Worm (Caenorhabditis elegans) whole organism, mixed stage, embryonic: ENCODE measurements around the gene Y110A2AL.3.

Experiments used
- M03D4.4 ChIP-seq: sonication (generic microtip); optimal IDR thresholded peaks from 2 replicates; lab custom pipeline; 2017; ENCODE audit warnings: mild to moderate bottlenecking, missing genetic modification characterization, missing compliant biosample characterization
- bed-3 ChIP-seq: fragments of 200-800 bp; sonication (Bioruptor generic); optimal IDR thresholded peaks from 3 replicates; lab custom pipeline; 2018; ENCODE audit warnings: mild to moderate bottlenecking, missing genetic modification characterization, moderate library complexity, missing compliant biosample characterization
- blmp-1 ChIP-seq: fragments of 150-350 bp; optimal IDR thresholded peaks from 2 replicates; lab custom pipeline; 2014; ENCODE audit warnings: missing biosample characterization, missing genetic modification characterization
- ceh-39 ChIP-seq: fragments of 150-350 bp; optimal IDR thresholded peaks from 2 replicates; lab custom pipeline; 2014; ENCODE audit warnings: missing biosample characterization, missing genetic modification characterization
- ceh-43 ChIP-seq: fragments of 200-800 bp; sonication (Bioruptor generic); optimal IDR thresholded peaks from 2 replicates; lab custom pipeline; 2018; ENCODE audit warnings: mild to moderate bottlenecking, missing genetic modification characterization, moderate library complexity, missing compliant biosample characterization
- ceh-83 ChIP-seq: fragments of 200-800 bp; sonication (Bioruptor generic); optimal IDR thresholded peaks from 2 replicates; lab custom pipeline; 2018; ENCODE audit warnings: mild to moderate bottlenecking, missing genetic modification characterization, missing compliant biosample characterization
- ces-1 ChIP-seq: fragments of 150-350 bp; optimal IDR thresholded peaks from 2 replicates; lab custom pipeline; 2014; ENCODE audit warnings: missing biosample characterization, missing genetic modification reagents, missing genetic modification characterization
- cnd-1 ChIP-seq: fragments of 200-800 bp; sonication (Bioruptor generic); optimal IDR thresholded peaks from 2 replicates; lab custom pipeline; 2018; ENCODE audit warnings: mild to moderate bottlenecking, missing genetic modification characterization, missing compliant biosample characterization
- drap-1 ChIP-seq: fragments of 200-800 bp; sonication (Bioruptor generic); optimal IDR thresholded peaks from 3 replicates; lab custom pipeline; 2018; ENCODE audit warnings: mild to moderate bottlenecking, missing genetic modification characterization, missing compliant biosample characterization
- elt-1 ChIP-seq: sonication (generic microtip); optimal IDR thresholded peaks from 2 replicates; lab custom pipeline; 2017; ENCODE audit warnings: missing genetic modification characterization, mild to moderate bottlenecking, missing compliant biosample characterization, antibody characterized with exemption, moderate library complexity, borderline replicate concordance; ENCODE audit not compliant: insufficient read depth
- elt-3 ChIP-seq: fragments of 150-350 bp; optimal IDR thresholded peaks from 2 replicates; lab custom pipeline; 2014; ENCODE audit warnings: missing biosample characterization, missing genetic modification characterization
- ham-2 ChIP-seq: fragments of 200-800 bp; sonication (Bioruptor generic); optimal IDR thresholded peaks from 2 replicates; lab custom pipeline; 2018; ENCODE audit warnings: mild to moderate bottlenecking, missing genetic modification characterization, missing compliant biosample characterization
- hlh-1 ChIP-seq: fragments of 150-350 bp; optimal IDR thresholded peaks from 2 replicates; lab custom pipeline; 2014; ENCODE audit warnings: missing biosample characterization, missing genetic modification reagents, missing genetic modification characterization
- lin-13 ChIP-seq: fragments of 150-350 bp; optimal IDR thresholded peaks from 2 replicates; lab custom pipeline; 2014; ENCODE audit warnings: missing biosample characterization, missing genetic modification characterization
- lin-32 ChIP-seq: fragments of 200-800 bp; sonication (Bioruptor generic); optimal IDR thresholded peaks from 2 replicates; lab custom pipeline; 2018; ENCODE audit warnings: mild to moderate bottlenecking, missing genetic modification characterization, missing compliant biosample characterization
- lsy-2 ChIP-seq: fragments of 150-350 bp; optimal IDR thresholded peaks from 2 replicates; lab custom pipeline; 2014; ENCODE audit warnings: missing biosample characterization, missing genetic modification characterization
- mls-2 ChIP-seq: sonication (generic microtip); optimal IDR thresholded peaks from 2 replicates; lab custom pipeline; 2016; ENCODE audit warnings: mild to moderate bottlenecking, missing genetic modification characterization, moderate library complexity, missing compliant biosample characterization
- nhr-12 ChIP-seq: fragments of 150-350 bp; optimal IDR thresholded peaks from 2 replicates; lab custom pipeline; 2014; ENCODE audit warnings: missing biosample characterization, missing genetic modification characterization
- nhr-2 ChIP-seq: fragments of 150-350 bp; optimal IDR thresholded peaks from 2 replicates; lab custom pipeline; 2014; ENCODE audit warnings: missing biosample characterization, missing genetic modification characterization
- sem-2 ChIP-seq: fragments of 200-800 bp; sonication (Bioruptor generic); optimal IDR thresholded peaks from 2 replicates; lab custom pipeline; 2018; ENCODE audit warnings: mild to moderate bottlenecking, missing genetic modification characterization, missing compliant biosample characterization
- snpc-4 ChIP-seq: fragments of 150-350 bp; optimal IDR thresholded peaks from 2 replicates; lab custom pipeline; 2014; ENCODE audit warnings: missing biosample characterization, missing genetic modification characterization
- sptf-1 ChIP-seq: sonication (generic microtip); optimal IDR thresholded peaks from 2 replicates; lab custom pipeline; 2017; ENCODE audit warnings: mild to moderate bottlenecking, missing genetic modification characterization, moderate library complexity, missing compliant biosample characterization
- tbx-8 ChIP-seq: fragments of 200-800 bp; sonication (Bioruptor generic); optimal IDR thresholded peaks from 2 replicates; lab custom pipeline; 2018; ENCODE audit warnings: mild to moderate bottlenecking, missing genetic modification characterization, moderate library complexity, missing compliant biosample characterization
- unc-120 ChIP-seq: sonication (generic microtip); optimal IDR thresholded peaks from 2 replicates; lab custom pipeline; 2017; ENCODE audit warnings: missing genetic modification characterization, missing compliant biosample characterization; ENCODE audit not compliant: poor library complexity, severe bottlenecking
- unc-39 ChIP-seq: fragments of 150-350 bp; optimal IDR thresholded peaks from 2 replicates; lab custom pipeline; 2014; ENCODE audit warnings: missing biosample characterization, missing genetic modification characterization
- unc-62 ChIP-seq: fragments of 150-350 bp; optimal IDR thresholded peaks from 2 replicates; lab custom pipeline; 2014; ENCODE audit warnings: missing biosample characterization, missing genetic modification reagents, missing genetic modification characterization
- zip-8 ChIP-seq: fragments of 150-350 bp; optimal IDR thresholded peaks from 2 replicates; lab custom pipeline; 2014; ENCODE audit warnings: missing biosample characterization, missing genetic modification characterization
- ztf-11 ChIP-seq: fragments of 150-350 bp; optimal IDR thresholded peaks from 2 replicates; lab custom pipeline; 2014; ENCODE audit warnings: missing biosample characterization, missing genetic modification characterization

Y110A2AL.3 gene

DNA sequence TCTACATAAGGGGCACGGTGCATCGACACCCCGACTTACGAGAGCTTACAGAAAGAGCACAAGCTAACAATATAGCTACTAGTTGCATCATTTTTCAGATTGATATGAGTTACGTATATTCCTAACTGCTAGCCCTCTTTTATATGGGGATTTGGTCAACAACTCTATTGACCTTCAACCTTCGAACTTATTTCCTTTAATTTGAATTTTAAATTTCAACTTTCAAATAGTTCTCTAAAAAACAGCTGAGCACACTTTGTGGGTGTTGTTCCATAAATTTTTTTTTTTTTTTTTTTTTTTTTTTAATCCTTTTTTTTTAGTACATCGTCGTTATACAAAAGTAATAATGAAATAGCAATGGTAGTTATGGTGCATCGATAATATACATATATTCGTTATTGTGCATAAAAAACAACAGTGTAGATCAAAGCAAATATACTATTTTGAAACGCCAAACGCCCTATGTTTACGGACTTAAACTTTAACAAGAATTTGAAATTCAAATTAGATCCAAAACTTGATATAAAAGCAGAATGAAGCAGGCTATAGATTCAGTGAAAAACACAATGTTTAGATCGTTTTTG is at the start of gene Y110A2AL.3, which contains the start of gene Y110A2AL.9:
TSS of gene Y110A2AL.3 (plus strand) at position 534 of the 584 bp plus-strand sequence.
TSS of gene Y110A2AL.9 (minus strand) at position 101 of the 584 bp plus-strand sequence.
- no peak for TF ChIP-seq nhr-2 (tag; lab: Kevin White, UChicago)
- TF ChIP-seq ces-1 (GFP tag; lab: Kevin White, UChicago) = no peak
- no peak for TF ChIP-seq lin-13 (tag; lab: Kevin White, UChicago)
- no peak for TF ChIP-seq unc-120
- no peak for TF ChIP-seq snpc-4
- no peak for TF ChIP-seq lin-32 (GFP tag; lab: Kevin White, UChicago)
- TF ChIP-seq mls-2 (tag; lab: Kevin White, UChicago) = no peak
- no peak for TF ChIP-seq sptf-1 (tag; lab: Kevin White, UChicago)
- no peak for TF ChIP-seq nhr-12
- no peak for TF ChIP-seq elt-1
- TF ChIP-seq tbx-8 (GFP tag; lab: Kevin White, UChicago) = no peak
- no peak for TF ChIP-seq elt-3 (tag; lab: Kevin White, UChicago)

DNA sequence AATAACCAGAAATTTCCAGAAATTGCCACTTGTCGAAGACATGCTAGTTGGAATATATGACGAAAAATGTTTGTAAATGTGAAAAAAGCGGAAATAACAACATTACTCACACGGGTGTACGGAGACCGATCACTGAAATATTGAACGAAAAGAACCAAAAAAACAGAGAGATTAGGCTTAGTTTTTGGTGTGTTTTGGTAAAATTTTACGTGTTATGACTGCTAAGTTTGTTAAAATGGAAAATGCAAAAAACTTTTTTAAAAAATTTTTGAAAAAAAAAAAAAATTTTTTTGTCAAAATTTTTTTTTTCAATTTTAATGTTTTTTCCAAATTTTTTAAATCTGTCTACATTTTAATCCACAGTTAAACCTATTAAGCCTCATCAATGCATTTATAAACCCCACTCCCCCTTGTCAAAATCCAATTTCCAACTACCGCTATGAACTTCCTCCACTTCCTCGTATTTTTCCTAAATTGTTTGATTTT is 44.4 kb upstream of the Y110A2AL.3 start, which contains the start of the genes fut-4 and K12H6.10:
TSS of gene fut-4 (minus strand) at position 101 of the 486 bp plus-strand sequence.
TSS of gene K12H6.10 (plus strand) at position 436 of the 486 bp plus-strand sequence.
- TF ChIP-seq snpc-4 (no peak), ham-2 (GFP tag; lab: Kevin White, UChicago) (no peak), mls-2 (tag; lab: Kevin White, UChicago) (no peak), unc-39 (tag; lab: Kevin White, UChicago) (no peak), ztf-11 (tag; lab: Kevin White, UChicago) (no peak), lsy-2 (tag; lab: Kevin White, UChicago) (no peak), ceh-83 (no peak), cnd-1 (tag; lab: Kevin White, UChicago) (no peak)

DNA sequence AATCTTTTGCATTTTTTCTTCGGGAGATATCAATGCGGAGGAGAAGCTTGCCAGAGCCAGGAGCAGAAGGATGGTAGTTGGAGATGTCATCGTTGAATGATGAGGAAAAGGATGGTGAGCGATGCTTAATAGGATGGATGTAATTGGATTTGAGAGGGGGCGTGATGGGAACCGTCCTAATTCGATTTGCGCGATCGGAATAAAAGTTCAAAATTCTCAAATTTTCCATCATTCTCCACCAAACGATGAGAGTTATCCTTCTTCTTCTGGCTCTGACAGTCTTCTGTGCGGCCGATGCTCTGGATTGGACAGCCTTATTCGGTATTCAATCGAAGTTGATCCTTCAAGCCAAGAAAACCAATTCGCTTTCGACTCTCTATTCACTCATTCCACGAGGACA is 42.7 kb upstream of the Y110A2AL.3 start, which contains the start of the genes K12H6.4 and K12H6.9:
TSS of gene K12H6.4 (minus strand) at position 101 of the 400 bp plus-strand sequence.
TSS of gene K12H6.9 (plus strand) at position 236 of the 400 bp plus-strand sequence.
- no peak for TF ChIP-seq elt-1
- TF ChIP-seq hlh-1 (tag; lab: Kevin White, UChicago) = no peak
- no peak for TF ChIP-seq mls-2 (tag; lab: Kevin White, UChicago)
- no peak for TF ChIP-seq blmp-1 (tag; lab: Kevin White, UChicago)
- TF ChIP-seq cnd-1 (tag; lab: Kevin White, UChicago) = no peak
- no peak for TF ChIP-seq ceh-39 (tag; lab: Kevin White, UChicago)
- no peak for TF ChIP-seq snpc-4
- TF ChIP-seq, all 35 proteins: peak for 0

DNA sequence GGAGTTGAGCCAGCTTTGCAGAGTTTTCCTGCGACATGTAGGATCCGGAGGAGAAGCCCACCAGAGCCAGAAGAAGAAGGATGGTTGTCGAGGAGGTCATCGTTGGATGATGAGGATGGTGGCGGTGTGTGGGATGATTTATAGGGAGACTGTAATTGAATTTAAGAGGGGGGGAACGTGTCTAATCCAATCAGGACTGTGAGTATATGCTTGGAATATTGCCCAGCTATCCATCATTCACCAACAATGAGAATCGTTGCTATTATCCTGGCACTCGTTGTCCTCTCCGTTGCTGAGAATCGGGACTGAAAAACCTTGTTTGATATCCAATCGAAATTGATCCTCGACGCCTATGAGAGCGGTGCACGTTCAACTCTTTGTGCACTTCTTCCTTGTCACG is 40.8 kb upstream of the Y110A2AL.3 start, which contains the start of gene K12H6.5:
TSS of gene K12H6.5 (minus strand) at position 101 of the 400 bp plus-strand sequence.
- TF ChIP-seq ceh-43 (GFP tag; lab: Kevin White, UChicago) (no peak), lin-32 (GFP tag; lab: Kevin White, UChicago) (no peak), hlh-1 (tag; lab: Kevin White, UChicago) (no peak), cnd-1 (tag; lab: Kevin White, UChicago) (no peak), ztf-11 (tag; lab: Kevin White, UChicago) (no peak), ceh-39 (tag; lab: Kevin White, UChicago) (no peak), nhr-12 (no peak), blmp-1 (tag; lab: Kevin White, UChicago) (no peak), lin-13 (tag; lab: Kevin White, UChicago) (no peak)

DNA sequence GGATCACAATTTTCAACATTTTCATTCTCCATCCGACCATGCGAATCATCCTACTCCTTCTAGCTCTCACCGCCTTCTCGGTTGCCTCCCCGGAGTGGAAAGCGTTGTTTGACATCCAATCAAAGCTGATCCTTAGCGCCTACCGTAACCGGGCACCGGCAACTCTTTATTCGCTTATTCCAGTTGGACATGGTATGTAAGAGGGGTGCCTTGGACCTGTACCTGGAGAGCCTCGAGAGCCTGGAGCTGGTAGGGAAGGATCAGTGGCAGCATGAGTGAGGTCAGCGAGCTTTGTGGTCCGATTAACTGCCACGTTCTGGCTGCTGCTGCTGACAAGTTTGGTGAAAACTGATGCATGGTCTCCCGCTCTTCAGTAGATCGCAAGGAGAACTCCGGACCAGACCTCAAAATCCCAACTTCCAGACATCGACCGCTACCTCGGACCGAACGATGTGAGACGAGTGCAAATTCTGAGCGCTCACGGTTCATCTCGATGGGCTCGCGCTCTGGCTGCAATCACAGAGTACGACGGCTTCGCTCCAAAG is 38.9 kb upstream of the Y110A2AL.3 start, which contains the start of gene K12H6.8:
TSS of gene K12H6.8 (plus strand) at position 38 of the 545 bp plus-strand sequence.
- TF ChIP-seq nhr-2 (tag; lab: Kevin White, UChicago) (no peak), ceh-43 (GFP tag; lab: Kevin White, UChicago) (no peak), ces-1 (GFP tag; lab: Kevin White, UChicago) (no peak), mls-2 (tag; lab: Kevin White, UChicago) (no peak), M03D4.4 (tag; lab: Kevin White, UChicago) (no peak), nhr-12 (no peak), drap-1 (GFP tag; lab: Kevin White, UChicago) (no peak), elt-3 (tag; lab: Kevin White, UChicago) (no peak)
- TF ChIP-seq, all 35 proteins: peak for 0

DNA sequence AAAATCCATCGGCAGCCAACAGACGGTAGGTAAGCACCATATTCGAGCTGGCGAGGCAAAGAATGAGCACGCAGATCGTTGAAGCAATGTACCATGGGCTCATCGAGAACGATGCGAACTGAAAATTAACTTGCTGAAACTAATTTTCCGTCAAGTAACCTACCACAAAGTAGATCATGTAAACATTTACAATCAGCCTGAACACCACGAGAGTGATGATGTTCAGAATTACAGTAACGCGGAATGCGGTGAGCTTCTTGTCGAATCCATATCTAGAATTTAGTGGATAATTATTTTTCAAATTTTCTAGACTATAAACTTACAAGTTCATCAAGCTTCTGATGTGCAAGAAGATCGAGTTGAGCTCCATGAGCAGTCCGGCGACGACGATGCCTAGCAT is 37.4 kb upstream of the Y110A2AL.3 start:
- no peak for TF ChIP-seq mls-2 (tag; lab: Kevin White, UChicago)
- no peak for TF ChIP-seq ceh-43 (GFP tag; lab: Kevin White, UChicago)
- no peak for TF ChIP-seq bed-3
- TF ChIP-seq sem-2 (GFP tag; lab: Kevin White, UChicago) = no peak
- no peak for TF ChIP-seq elt-1
- TF ChIP-seq zip-8 (tag; lab: Kevin White, UChicago) = no peak
- no peak for TF ChIP-seq cnd-1 (tag; lab: Kevin White, UChicago)
- TF ChIP-seq blmp-1 (tag; lab: Kevin White, UChicago) = no peak
- no peak for TF ChIP-seq unc-62 (GFP tag; lab: Kevin White, UChicago)
- no peak for TF ChIP-seq unc-39 (tag; lab: Kevin White, UChicago)
